Worm (Caenorhabditis elegans) whole organism, L3 larva: ENCODE data around the gene pqbp-1.1.
A peak's percentile ranks its signal among the peaks of the same experiment; 100 is the strongest.

Experiments
- aly-2 ChIP-seq: fragments of 150-350 bp; optimal IDR thresholded peaks from 2 replicates; lab custom pipeline; 2014; ENCODE audit warnings: missing biosample characterization, missing genetic modification characterization
- ama-1 ChIP-seq: fragments of 150-350 bp; optimal IDR thresholded peaks from 2 replicates; lab custom pipeline; 2018
- ceh-16 ChIP-seq: sonication (generic microtip); optimal IDR thresholded peaks from 2 replicates; lab custom pipeline; 2017; ENCODE audit warnings: missing biosample characterization, missing genetic modification characterization
- ceh-9 ChIP-seq: sonication (generic microtip); optimal IDR thresholded peaks from 2 replicates; lab custom pipeline; 2018; ENCODE audit warnings: missing biosample characterization, missing genetic modification characterization
- daf-12 ChIP-seq: fragments of 150-350 bp; optimal IDR thresholded peaks from 2 replicates; lab custom pipeline; 2014; ENCODE audit warnings: missing biosample characterization, missing genetic modification reagents, missing genetic modification characterization
- egl-5 ChIP-seq: fragments of 150-350 bp; optimal IDR thresholded peaks from 2 replicates; lab custom pipeline; 2017; ENCODE audit warnings: missing biosample characterization, missing genetic modification reagents, missing genetic modification characterization, inconsistent platforms
- elt-2 ChIP-seq: sonication (generic microtip); optimal IDR thresholded peaks from 2 replicates; lab custom pipeline; 2016; ENCODE audit warnings: missing genetic modification reagents, mild to moderate bottlenecking, missing genetic modification characterization, missing compliant biosample characterization
- elt-3 ChIP-seq, 3 experiments: fragments of 150-350 bp in 1 of 3; sonication (generic microtip) in 2 of 3; optimal IDR thresholded peaks; 2 replicates in 2 of 3; 4 replicates in 1 of 3; lab custom pipeline; 2014 to 2017; ENCODE audit warnings: missing biosample characterization in 3 of 3, missing genetic modification characterization in 3 of 3
- eor-1 ChIP-seq, 2 experiments: fragments of 150-350 bp; optimal IDR thresholded peaks; 2 replicates each; lab custom pipeline; 2014 to 2018; ENCODE audit warnings: missing biosample characterization in 2 of 2, missing genetic modification characterization in 2 of 2
- fkh-10 ChIP-seq: sonication (generic microtip); optimal IDR thresholded peaks from 2 replicates; lab custom pipeline; 2017; ENCODE audit warnings: missing biosample characterization, missing genetic modification reagents, missing genetic modification characterization
- fkh-2 ChIP-seq: fragments of 150-350 bp; optimal IDR thresholded peaks from 2 replicates; lab custom pipeline; 2014; ENCODE audit warnings: missing biosample characterization, missing genetic modification reagents, missing genetic modification characterization
- fos-1 ChIP-seq: fragments of 150-350 bp; optimal IDR thresholded peaks from 2 replicates; lab custom pipeline; 2014; ENCODE audit warnings: missing biosample characterization, missing genetic modification characterization
- hmg-11 ChIP-seq: sonication (generic microtip); optimal IDR thresholded peaks from 2 replicates; lab custom pipeline; 2016; ENCODE audit warnings: missing genetic modification characterization, missing compliant biosample characterization
- lin-15B ChIP-seq: fragments of 150-350 bp; optimal IDR thresholded peaks from 2 replicates; lab custom pipeline; 2014; ENCODE audit warnings: missing biosample characterization, missing genetic modification characterization
- lin-39 ChIP-seq: fragments of 150-350 bp; optimal IDR thresholded peaks from 2 replicates; lab custom pipeline; 2018; ENCODE audit warnings: missing biosample characterization, missing genetic modification reagents, missing genetic modification characterization
- lsy-12 ChIP-seq: sonication (generic microtip); optimal IDR thresholded peaks from 2 replicates; lab custom pipeline; 2016; ENCODE audit warnings: mild to moderate bottlenecking, missing genetic modification characterization, missing compliant biosample characterization
- nfya-1 ChIP-seq: sonication (generic microtip); optimal IDR thresholded peaks from 2 replicates; lab custom pipeline; 2017; ENCODE audit warnings: missing genetic modification characterization, mild to moderate bottlenecking, missing compliant biosample characterization, antibody characterized with exemption, moderate library complexity; ENCODE audit not compliant: insufficient read depth
- nhr-11 ChIP-seq: fragments of 150-350 bp; optimal IDR thresholded peaks from 2 replicates; lab custom pipeline; 2014; ENCODE audit warnings: missing biosample characterization, missing genetic modification characterization
- nhr-12 ChIP-seq: fragments of 150-350 bp; optimal IDR thresholded peaks from 2 replicates; lab custom pipeline; 2014; ENCODE audit warnings: missing biosample characterization, missing genetic modification characterization
- nhr-23 ChIP-seq: fragments of 150-350 bp; optimal IDR thresholded peaks from 2 replicates; lab custom pipeline; 2014; ENCODE audit warnings: missing biosample characterization, missing genetic modification reagents, missing genetic modification characterization
- nhr-237 ChIP-seq: fragments of 150-350 bp; optimal IDR thresholded peaks from 2 replicates; lab custom pipeline; 2014; ENCODE audit warnings: missing biosample characterization, missing genetic modification characterization
- nhr-25 ChIP-seq: sonication (generic microtip); optimal IDR thresholded peaks from 2 replicates; lab custom pipeline; 2017; ENCODE audit warnings: missing biosample characterization, missing genetic modification characterization
- nhr-28 ChIP-seq: fragments of 150-350 bp; optimal IDR thresholded peaks from 2 replicates; lab custom pipeline; 2014; ENCODE audit warnings: missing biosample characterization, missing genetic modification characterization
- nhr-43 ChIP-seq: sonication (generic microtip); optimal IDR thresholded peaks from 2 replicates; lab custom pipeline; 2016; ENCODE audit warnings: mild to moderate bottlenecking, missing genetic modification characterization, missing compliant biosample characterization; ENCODE audit not compliant: poor library complexity, severe bottlenecking
- nhr-67 ChIP-seq: fragments of 150-350 bp; optimal IDR thresholded peaks from 2 replicates; lab custom pipeline; 2014; ENCODE audit warnings: missing biosample characterization, missing genetic modification characterization
- nhr-76 ChIP-seq: fragments of 150-350 bp; sonication (generic microtip); optimal IDR thresholded peaks from 5 replicates; lab custom pipeline; 2014; ENCODE audit warnings: missing biosample characterization, missing genetic modification characterization
- pha-4 ChIP-seq: fragments of 150-350 bp; optimal IDR thresholded peaks from 2 replicates; lab custom pipeline; 2014; ENCODE audit warnings: missing biosample characterization, missing genetic modification reagents, missing genetic modification characterization
- pqm-1 ChIP-seq: fragments of 150-350 bp; optimal IDR thresholded peaks from 2 replicates; lab custom pipeline; 2017; ENCODE audit warnings: missing biosample characterization, missing genetic modification characterization, inconsistent platforms
- sea-2 ChIP-seq: fragments of 150-350 bp; sonication (generic microtip); optimal IDR thresholded peaks from 4 replicates; lab custom pipeline; 2014; ENCODE audit warnings: missing biosample characterization, missing genetic modification reagents, missing genetic modification characterization
- skn-1 ChIP-seq: fragments of 150-350 bp; optimal IDR thresholded peaks from 2 replicates; lab custom pipeline; 2014; ENCODE audit warnings: missing biosample characterization, missing genetic modification characterization
- snpc-4 ChIP-seq: fragments of 150-350 bp; optimal IDR thresholded peaks from 2 replicates; lab custom pipeline; 2014; ENCODE audit warnings: missing biosample characterization, missing genetic modification characterization
- tbx-2 ChIP-seq: sonication (generic microtip); optimal IDR thresholded peaks from 2 replicates; lab custom pipeline; 2016; ENCODE audit warnings: mild to moderate bottlenecking, missing genetic modification characterization, missing compliant biosample characterization
- ztf-11 ChIP-seq: fragments of 150-350 bp; optimal IDR thresholded peaks from 2 replicates; lab custom pipeline; 2014; ENCODE audit warnings: missing biosample characterization, missing genetic modification characterization

pqbp-1.1 gene

DNA sequence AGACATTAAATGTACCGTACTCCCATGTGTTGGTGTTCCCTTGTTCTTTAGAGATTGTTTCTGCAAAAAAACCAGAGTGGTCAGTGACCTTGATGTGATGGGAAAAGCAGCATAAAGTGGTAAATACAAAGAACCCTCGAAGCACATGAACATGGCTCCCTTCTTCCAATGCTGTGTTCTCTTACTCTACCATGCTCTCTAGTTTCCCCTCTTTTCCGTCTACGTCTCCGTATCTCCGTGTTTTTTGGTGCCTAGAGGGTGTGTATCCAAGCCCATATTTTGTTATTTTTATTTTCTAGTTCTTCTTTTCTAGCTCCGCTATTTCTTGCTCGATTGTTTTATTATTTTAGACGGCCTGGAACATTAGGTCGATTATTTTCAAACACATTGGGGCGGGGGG lies 45.1 kb upstream of the pqbp-1.1 start:
- TF ChIP-seq sea-2, result no peak
- TF ChIP-seq ztf-11 (tag; lab: Kevin White, UChicago), result no peak
- TF ChIP-seq lin-39 (tag; lab: Kevin White, UChicago), result peak; percentile 33
- TF ChIP-seq egl-5 (tag; lab: Kevin White, UChicago), result peak; percentile 79
- TF ChIP-seq nfya-1 (tag; lab: Kevin White, UChicago), result peak; percentile 44
- TF ChIP-seq lin-15B, result peak; percentile 26
- no peak for TF ChIP-seq daf-12
- peak; percentile 42 for TF ChIP-seq hmg-11 (tag; lab: Kevin White, UChicago)
- TF ChIP-seq nhr-11 (tag; lab: Kevin White, UChicago), result no peak
- TF ChIP-seq nhr-43 (tag; lab: Kevin White, UChicago), result peak; percentile 34

- no peak for TF ChIP-seq ceh-16 (tag; lab: Kevin White, UChicago)
- no peak for TF ChIP-seq nhr-67 (tag; lab: Kevin White, UChicago)
- TF ChIP-seq skn-1, result no peak
- no peak for TF ChIP-seq fkh-10 (GFP tag; lab: Kevin White, UChicago)
- no peak for TF ChIP-seq hmg-11 (tag; lab: Kevin White, UChicago)
- TF ChIP-seq elt-2 (tag; lab: Kevin White, UChicago), result peak; percentile 59
- no peak for TF ChIP-seq egl-5 (tag; lab: Kevin White, UChicago)
- no peak for TF ChIP-seq nhr-12 (tag; lab: Kevin White, UChicago)
- TF ChIP-seq nfya-1 (tag; lab: Kevin White, UChicago), result no peak
- TF ChIP-seq ceh-9, result no peak
- TF ChIP-seq pha-4 (tag; lab: Kevin White, UChicago), result peak; percentile 18
- TF ChIP-seq sea-2, result no peak
- no peak for TF ChIP-seq nhr-43 (tag; lab: Kevin White, UChicago)
- no peak for TF ChIP-seq aly-2 (tag; lab: Kevin White, UChicago)
- no peak for TF ChIP-seq snpc-4 (tag; lab: Kevin White, UChicago)
- peak; percentile 86 for TF ChIP-seq pqm-1 (tag; lab: Kevin White, UChicago)
- no peak for TF ChIP-seq fos-1 (tag; lab: Kevin White, UChicago)
Measured at ce11 chrIV:305101-305500, 43.6 kb upstream of the pqbp-1.1 start.

- TF ChIP-seq nhr-23 (tag; lab: Kevin White, UChicago) (peak; percentile 27), nhr-43 (tag; lab: Kevin White, UChicago) (peak; percentile 25), nhr-28 (tag; lab: Kevin White, UChicago) (no peak)
Measured at ce11 chrIV:303264-303663, 41.8 kb upstream of the pqbp-1.1 start.

- TF ChIP-seq eor-1 (tag; optimal IDR thresholded peaks at IDR 0.05; lab: Kevin White, UChicago), result no peak
- peak; percentile 21 for TF ChIP-seq nhr-23 (tag; lab: Kevin White, UChicago)
- TF ChIP-seq ceh-9, result no peak
- TF ChIP-seq nhr-25 (tag; lab: Kevin White, UChicago), result peak; percentile 6
- peak; percentile 44 for TF ChIP-seq nhr-43 (tag; lab: Kevin White, UChicago)
- TF ChIP-seq elt-3 (tag; optimal IDR thresholded peaks at IDR 0.05; lab: Kevin White, UChicago), result peak in 2 of 3 experiments; percentile 5 to 12
- no peak for TF ChIP-seq ceh-16 (tag; lab: Kevin White, UChicago)
- no peak for TF ChIP-seq nhr-12 (tag; lab: Kevin White, UChicago)
- TF ChIP-seq lin-15B, result no peak
Measured at ce11 chrIV:302743-303142, 41.3 kb upstream of the pqbp-1.1 start.

DNA sequence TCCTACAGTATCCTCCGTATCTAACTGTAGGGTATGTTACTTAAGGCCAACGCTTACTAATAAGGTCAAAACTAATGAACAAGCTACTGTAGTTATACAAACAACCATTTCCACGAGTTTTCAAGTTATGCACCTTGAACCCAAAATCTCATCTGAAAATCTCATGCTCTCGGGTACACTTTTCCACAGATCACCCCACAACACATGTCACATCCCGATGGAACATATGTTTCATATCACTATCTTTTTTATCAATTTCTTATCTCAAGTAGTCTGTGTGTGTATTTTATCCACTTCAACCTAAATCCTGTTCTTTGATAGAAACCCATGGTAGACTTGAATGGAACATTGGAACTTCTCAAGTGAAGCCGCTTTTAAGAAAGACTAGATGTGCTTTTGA lies 38.8 kb upstream of the pqbp-1.1 start:
- TF ChIP-seq nhr-76, result no peak
- no peak for TF ChIP-seq nhr-67 (tag; lab: Kevin White, UChicago)
- no peak for TF ChIP-seq fkh-2 (tag; lab: Kevin White, UChicago)
- TF ChIP-seq nhr-237 (tag; lab: Kevin White, UChicago), result no peak
- TF ChIP-seq tbx-2 (tag; lab: Kevin White, UChicago), result no peak
- TF ChIP-seq nhr-23 (tag; lab: Kevin White, UChicago), result no peak
- no peak for TF ChIP-seq eor-1 (tag; optimal IDR thresholded peaks at IDR 0.05; lab: Kevin White, UChicago)
- TF ChIP-seq sea-2, result no peak
- TF ChIP-seq ama-1 (lab: Kevin White, UChicago), result no peak
- no peak for TF ChIP-seq egl-5 (tag; lab: Kevin White, UChicago)
- TF ChIP-seq lsy-12 (tag; lab: Kevin White, UChicago), result no peak
- TF ChIP-seq, all 47 proteins: peak for 0
